Fruit fly (Drosophila melanogaster): ENCODE results near the gene Actn.

DNA sequence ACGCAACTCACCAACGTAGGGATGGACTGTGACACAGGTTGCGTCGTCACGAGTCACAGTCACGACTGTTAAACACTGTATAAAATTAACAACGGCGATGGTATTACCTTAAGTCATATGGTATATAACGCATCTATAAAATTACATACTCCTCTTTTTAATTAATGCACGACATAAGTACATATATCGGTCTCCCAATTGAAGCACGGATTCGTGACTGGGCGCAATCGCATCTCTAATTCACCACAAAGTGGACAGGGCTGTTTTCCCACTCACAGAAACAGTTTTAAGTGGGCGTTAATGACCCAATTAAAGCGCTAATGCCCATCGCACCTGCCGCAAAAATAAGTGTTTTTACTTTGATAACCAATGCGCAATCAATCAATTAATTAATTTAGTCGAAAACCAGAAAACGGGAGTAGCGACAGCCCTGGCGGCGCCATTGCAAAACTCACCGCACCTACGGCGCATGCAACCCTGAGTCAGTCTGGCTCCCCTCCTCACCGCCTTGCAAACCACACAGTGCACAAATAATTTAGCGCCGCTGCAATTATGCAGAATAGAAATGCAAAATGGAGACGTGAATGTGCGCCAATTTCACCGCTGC, 696 bp downstream of the Actn start, which contains the start of gene CG4313:
- TF ChIP-seq CG8478 (optimal IDR thresholded peaks at IDR 0.05) = no peak
- TF ChIP-seq CTCF (optimal IDR thresholded peaks at IDR 0.05) = peak in 1 of 2 experiments; percentile 26
